Worm (Caenorhabditis elegans): ENCODE results near the gene F11E6.10.
A peak's percentile ranks its signal among the peaks of the same experiment; 100 is the strongest.

The F11E6.10 gene

DNA sequence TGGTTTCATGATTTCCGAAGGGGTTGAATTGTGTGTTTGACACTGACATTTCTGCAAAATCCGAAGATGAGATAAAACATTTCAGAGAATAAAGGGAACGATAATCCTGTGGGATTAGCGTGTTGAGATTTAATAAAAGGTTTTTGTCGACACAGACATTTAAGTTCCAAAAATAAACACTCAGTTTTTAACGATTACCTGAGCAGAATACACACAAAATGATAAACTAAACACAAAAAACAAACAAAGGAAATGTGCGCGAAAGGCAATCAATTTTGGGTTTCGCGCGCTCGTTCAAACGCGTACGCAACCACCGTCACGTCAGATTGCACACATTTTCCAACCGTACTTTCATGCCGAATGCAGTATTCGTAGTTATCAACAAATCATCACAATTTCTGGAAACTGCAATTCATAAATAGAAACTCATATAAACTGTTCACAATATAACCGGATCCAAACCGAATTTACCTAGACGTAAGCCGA is 1.7 kb downstream of the F11E6.10 start, which contains the start of gene rif-1.1 (continued):
- TF ChIP-seq fkh-8 (tag; optimal IDR thresholded peaks at IDR 0.05) (peak; percentile 33), pax-3 (tag; optimal IDR thresholded peaks at IDR 0.05) (no peak)

DNA sequence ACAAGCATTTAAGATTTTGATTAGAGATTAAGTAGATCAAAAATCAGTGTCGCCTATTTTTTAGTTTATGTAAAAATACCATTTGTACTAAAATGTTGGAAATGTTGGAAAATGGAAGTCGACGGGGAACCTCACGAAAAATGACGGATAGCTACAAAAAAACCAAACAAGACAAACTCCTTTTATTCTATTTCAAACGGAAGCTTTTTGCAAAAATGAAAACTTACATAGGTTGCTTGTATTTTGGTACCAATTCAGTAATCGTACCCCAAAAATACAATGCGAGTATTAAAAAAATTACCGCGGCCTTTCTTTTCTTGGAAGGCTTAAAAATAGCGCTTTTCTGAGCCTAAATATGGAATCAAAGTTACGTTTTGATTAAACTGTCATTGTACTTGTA is 9.0 kb downstream of the F11E6.10 start:
- TF ChIP-seq ceh-88 (GFP tag; IDR thresholded peaks at IDR 0.05): no peak
- TF ChIP-seq efl-1 (optimal IDR thresholded peaks at IDR 0.05): no peak
- TF ChIP-seq efl-1 (GFP tag; optimal IDR thresholded peaks at IDR 0.05 in 1 of 2): peak in 1 of 2 experiments; percentile 10

DNA sequence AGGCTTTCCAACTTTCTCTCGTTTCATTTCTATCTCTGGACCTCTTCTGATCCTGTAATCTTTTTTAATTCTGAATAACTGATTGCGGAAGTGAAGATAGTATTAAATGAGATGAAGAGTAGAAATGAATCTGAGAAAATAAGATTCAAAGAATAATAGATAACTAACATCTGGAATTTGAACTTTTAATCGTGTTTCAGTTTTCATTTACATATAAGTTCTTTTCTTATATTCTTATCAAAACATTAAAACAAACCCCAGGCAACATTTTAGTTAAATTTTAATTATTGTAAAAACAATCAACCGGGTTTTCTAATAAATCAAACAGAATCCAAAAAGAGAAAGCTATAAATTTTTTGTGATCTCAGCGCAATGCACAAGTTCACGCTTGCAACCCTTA is 9.8 kb downstream of the F11E6.10 start:
- TF ChIP-seq blmp-1 (tag; optimal IDR thresholded peaks at IDR 0.05) (peak; percentile 86), skn-1 (tag; optimal IDR thresholded peaks at IDR 0.05) (no peak), efl-1 (optimal IDR thresholded peaks at IDR 0.05) (no peak), efl-1 (GFP tag; optimal IDR thresholded peaks at IDR 0.05 in 1 of 2) (peak in 1 of 2 experiments; percentile 62)

DNA sequence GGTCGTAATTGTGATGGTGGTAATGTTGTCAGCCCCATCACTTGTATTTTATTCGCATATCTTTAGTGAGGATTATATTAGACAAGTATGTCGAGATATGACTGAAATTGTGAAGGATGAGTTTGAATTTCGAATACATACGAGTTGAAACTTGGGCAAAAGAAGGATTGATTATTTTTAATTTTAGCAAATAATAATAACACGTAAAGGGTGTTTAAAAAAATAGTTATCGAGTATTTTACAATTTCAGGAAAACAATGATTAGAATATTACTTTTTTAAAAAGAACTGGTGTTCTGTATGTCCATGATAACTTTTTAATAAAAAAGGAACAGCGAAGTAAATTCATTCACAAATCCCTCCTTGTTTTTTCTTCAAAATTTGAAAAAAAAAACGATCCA is 12.5 kb downstream of the F11E6.10 start, which contains the start of gene F11E6.8:
TSS of gene F11E6.8 (minus strand) at position 101 of the 400 bp plus-strand sequence.
- TF ChIP-seq nhr-237 (tag; optimal IDR thresholded peaks at IDR 0.05) (no peak), egl-27 (tag; optimal IDR thresholded peaks at IDR 0.05) (no peak), nhr-19 (GFP tag; conservative IDR thresholded peaks at IDR 0.05) (no peak), dpl-1 (GFP tag; optimal IDR thresholded peaks at IDR 0.05) (no peak), mef-2 (tag; optimal IDR thresholded peaks at IDR 0.05) (no peak), ceh-63 (GFP tag; optimal IDR thresholded peaks at IDR 0.05) (no peak), irx-1 (tag; optimal IDR thresholded peaks at IDR 0.05) (no peak), lin-14 (GFP tag; optimal IDR thresholded peaks at IDR 0.05) (no peak), tlp-1 (tag; optimal IDR thresholded peaks at IDR 0.05) (no peak), ets-5 (GFP tag; IDR thresholded peaks at IDR 0.05) (no peak), nhr-20 (tag; optimal IDR thresholded peaks at IDR 0.05) (no peak), lin-15B (tag; optimal IDR thresholded peaks at IDR 0.05) (no peak), Y116A8C.19 (tag; optimal IDR thresholded peaks at IDR 0.05; ENCODE audit: borderline replicate concordance) (no peak), unc-130 (tag; optimal IDR thresholded peaks at IDR 0.05) (no peak), snu-23 (GFP tag; optimal IDR thresholded peaks at IDR 0.05) (no peak), zag-1 (tag; optimal IDR thresholded peaks at IDR 0.05) (no peak)

ce11 chrIV:17448319-17448718 is 14.6 kb downstream of the F11E6.10 start:
- TF ChIP-seq snpc-4 (tag; optimal IDR thresholded peaks at IDR 0.05): no peak

ce11 chrIV:17442503-17442902 is 20.5 kb downstream of the F11E6.10 start, which contains the start of gene F11E6.11:
Gene F11E6.11 (plus strand): TSS chrIV:17442827.
- TF ChIP-seq alr-1 (tag; optimal IDR thresholded peaks at IDR 0.05; ENCODE audit: borderline replicate concordance) (no peak), lin-35 (GFP tag; optimal IDR thresholded peaks at IDR 0.05) (peak in 1 of 2 experiments; percentile 16), elt-3 (tag; optimal IDR thresholded peaks at IDR 0.05) (no peak), nhr-84 (tag; optimal IDR thresholded peaks at IDR 0.05) (no peak)

DNA sequence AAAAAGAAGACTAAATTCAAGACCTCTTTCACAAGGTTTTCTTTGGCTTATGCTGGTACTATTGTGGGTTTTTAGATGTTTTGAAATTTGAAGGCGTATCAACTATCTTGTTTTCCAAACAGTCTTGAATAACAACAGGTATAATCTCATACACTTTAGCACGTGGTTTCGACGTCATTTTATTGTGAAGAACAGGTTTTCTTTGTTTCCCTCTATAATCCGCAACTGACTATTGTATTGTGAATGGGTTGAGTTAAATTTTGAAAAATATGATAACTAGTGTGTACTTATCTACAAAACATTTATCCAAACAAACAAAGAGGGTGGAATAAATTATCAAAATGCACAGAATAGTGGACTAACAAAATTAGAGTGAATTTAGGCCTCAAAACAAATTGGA is 21.7 kb downstream of the F11E6.10 start:
- no peak for TF ChIP-seq ceh-88 (GFP tag; IDR thresholded peaks at IDR 0.05)
- no peak for TF ChIP-seq efl-1 (optimal IDR thresholded peaks at IDR 0.05)
- peak in 1 of 2 experiments; percentile 33 for TF ChIP-seq efl-1 (GFP tag; optimal IDR thresholded peaks at IDR 0.05 in 1 of 2)
- peak; percentile 68 for TF ChIP-seq grh-1 (GFP tag; IDR thresholded peaks at IDR 0.05)
- peak; percentile 65 for TF ChIP-seq snu-23 (GFP tag; optimal IDR thresholded peaks at IDR 0.05)
- no peak for TF ChIP-seq nhr-237 (tag; optimal IDR thresholded peaks at IDR 0.05)
- TF ChIP-seq nhr-71 (tag; optimal IDR thresholded peaks at IDR 0.05): peak; percentile 37
- TF ChIP-seq lin-14 (GFP tag; optimal IDR thresholded peaks at IDR 0.05): peak; percentile 39
- peak; percentile 67 for TF ChIP-seq nhr-20 (tag; optimal IDR thresholded peaks at IDR 0.05)
- no peak for TF ChIP-seq xbp-1 (tag; optimal IDR thresholded peaks at IDR 0.05)
- TF ChIP-seq nhr-85 (tag): peak; percentile 79
- TF ChIP-seq lin-35 (GFP tag; optimal IDR thresholded peaks at IDR 0.05): peak in 1 of 2 experiments; percentile 62
